Worm (Caenorhabditis elegans): ENCODE measurements around the gene C25E10.10.

ce11 chrV:9067678-9068077 lies 11.5 kb upstream of the C25E10.10 start, which contains the start of gene fip-2:
- TF ChIP-seq hlh-30 (tag; optimal IDR thresholded peaks at IDR 0.05; ENCODE audit: insufficient read depth) (no peak), unc-42 (tag; optimal IDR thresholded peaks at IDR 0.05) (no peak), che-1 (tag; optimal IDR thresholded peaks at IDR 0.05) (no peak), tbx-2 (tag; optimal IDR thresholded peaks at IDR 0.05) (no peak), unc-55 (GFP tag; optimal IDR thresholded peaks at IDR 0.05) (no peak), dve-1 (tag; optimal IDR thresholded peaks at IDR 0.05) (no peak), sox-4 (tag; optimal IDR thresholded peaks at IDR 0.05) (no peak), ama-1 (optimal IDR thresholded peaks at IDR 0.05) (no peak)
